Worm (Caenorhabditis elegans) whole organism, L4 larva: Measurements from ENCODE around the gene mdt-28.
A peak's percentile ranks its signal among the peaks of the same experiment; 100 is the strongest.

Experiments used
- D1046.2 ChIP-seq: fragments of 200-800 bp; sonication (Bioruptor generic); IDR thresholded peaks from 2 replicates; pipeline ENCODE4 v1.3.6; 2022; ENCODE audit warnings: missing genetic modification characterization, missing compliant biosample characterization
- F10B5.3 ChIP-seq: sonication (generic microtip); optimal IDR thresholded peaks from 2 replicates; lab custom pipeline; 2016; ENCODE audit warnings: mild to moderate bottlenecking, missing genetic modification characterization, missing compliant biosample characterization
- F26F4.8 ChIP-seq: fragments of 200-800 bp; sonication (Bioruptor generic); conservative IDR thresholded peaks from 2 replicates; pipeline ENCODE4 v1.3.6; 2022; ENCODE audit warnings: missing genetic modification characterization, missing compliant biosample characterization
- R02D3.7 ChIP-seq: fragments of 150-350 bp; sonication (generic microtip); optimal IDR thresholded peaks from 3 replicates; lab custom pipeline; 2014; ENCODE audit warnings: missing biosample characterization, missing genetic modification characterization
- T20F7.1 ChIP-seq: fragments of 200-800 bp; sonication (Bioruptor generic); optimal IDR thresholded peaks from 2 replicates; lab custom pipeline; 2018; ENCODE audit warnings: mild to moderate bottlenecking, missing genetic modification characterization, missing compliant biosample characterization
- Y105C5A.15 ChIP-seq: fragments of 200-800 bp; sonication (Bioruptor generic); IDR thresholded peaks from 2 replicates; pipeline ENCODE4 v1.3.6; 2022; ENCODE audit warnings: missing genetic modification characterization, missing compliant biosample characterization
- Y48G9A.11 ChIP-seq: fragments of 200-800 bp; sonication (Bioruptor generic); IDR thresholded peaks from 2 replicates; pipeline ENCODE4 v1.3.6; 2022; ENCODE audit warnings: missing genetic modification reagents, missing genetic modification characterization, missing compliant biosample characterization
- Y5F2A.4 ChIP-seq: fragments of 200-800 bp; sonication (Bioruptor generic); optimal IDR thresholded peaks from 2 replicates; lab custom pipeline; 2018; ENCODE audit warnings: mild to moderate bottlenecking, missing genetic modification characterization, missing compliant biosample characterization
- Y75B8A.6 ChIP-seq: fragments of 200-800 bp; sonication (Bioruptor generic); IDR thresholded peaks from 2 replicates; pipeline ENCODE4 v1.3.6; 2022; ENCODE audit warnings: missing genetic modification reagents, missing genetic modification characterization, missing compliant biosample characterization
- ZK546.5 ChIP-seq, 2 experiments: sonication (generic microtip); optimal IDR thresholded peaks; 2 replicates each; lab custom pipeline; 2017; ENCODE audit warnings: missing biosample characterization in 2 of 2, missing genetic modification characterization in 2 of 2
- aha-1 ChIP-seq: fragments of 150-350 bp; peaks from one replicate; lab custom pipeline; 2014; ENCODE audit warnings: missing biosample characterization, missing genetic modification characterization
- ceh-20 ChIP-seq: fragments of 200-800 bp; sonication (Bioruptor generic); IDR thresholded peaks from 2 replicates; pipeline ENCODE4 v1.3.6; 2022; ENCODE audit warnings: missing genetic modification reagents, missing genetic modification characterization, missing compliant biosample characterization
- ceh-82 ChIP-seq: sonication (generic microtip); optimal IDR thresholded peaks from 2 replicates; lab custom pipeline; 2017; ENCODE audit warnings: missing biosample characterization, missing genetic modification characterization
- ces-1 ChIP-seq: fragments of 150-350 bp; sonication (generic microtip); optimal IDR thresholded peaks from 4 replicates; lab custom pipeline; 2014; ENCODE audit warnings: missing biosample characterization, missing genetic modification reagents, missing genetic modification characterization
- daf-16 ChIP-seq, 3 experiments: sonication (generic microtip); optimal IDR thresholded peaks; 2 replicates each; lab custom pipeline; 2016 to 2017; ENCODE audit warnings: missing genetic modification characterization in 3 of 3, missing genetic modification reagents in 3 of 3, mild to moderate bottlenecking in 2 of 3, missing compliant biosample characterization in 2 of 3, missing biosample characterization in 1 of 3, moderate library complexity in 1 of 3
- daf-8 ChIP-seq: fragments of 200-800 bp; sonication (Bioruptor generic); IDR thresholded peaks from 2 replicates; pipeline ENCODE4 v1.3.6; 2022; ENCODE audit warnings: missing genetic modification characterization, missing compliant biosample characterization
- dmd-6 ChIP-seq: fragments of 200-800 bp; sonication (Bioruptor generic); IDR thresholded peaks from 2 replicates; pipeline ENCODE4 v1.3.6; 2022; ENCODE audit warnings: missing genetic modification reagents, missing genetic modification characterization, missing compliant biosample characterization
- egl-43 ChIP-seq: fragments of 200-800 bp; sonication (Bioruptor generic); IDR thresholded peaks from 2 replicates; pipeline ENCODE4 v1.3.6; 2022; ENCODE audit warnings: missing genetic modification reagents, missing genetic modification characterization, missing compliant biosample characterization
- gei-8 ChIP-seq: fragments of 200-800 bp; sonication (Bioruptor generic); optimal IDR thresholded peaks from 2 replicates; lab custom pipeline; 2018; ENCODE audit warnings: mild to moderate bottlenecking, missing genetic modification characterization, missing compliant biosample characterization
- hlh-11 ChIP-seq: fragments of 200-800 bp; sonication (Bioruptor generic); optimal IDR thresholded peaks from 2 replicates; lab custom pipeline; 2018; ENCODE audit warnings: mild to moderate bottlenecking, missing genetic modification characterization, missing compliant biosample characterization
- hlh-30 ChIP-seq: sonication (generic microtip); optimal IDR thresholded peaks from 2 replicates; lab custom pipeline; 2017; ENCODE audit warnings: antibody characterized with exemption, mild to moderate bottlenecking, missing genetic modification characterization, missing compliant biosample characterization; ENCODE audit not compliant: insufficient read depth
- jun-1 ChIP-seq: fragments of 150-350 bp; optimal IDR thresholded peaks from 2 replicates; lab custom pipeline; 2014; ENCODE audit warnings: missing biosample characterization, missing genetic modification reagents, missing genetic modification characterization
- lin-1 ChIP-seq: fragments of 200-800 bp; sonication (Bioruptor generic); IDR thresholded peaks from 2 replicates; pipeline ENCODE4 v1.3.6; 2022; ENCODE audit warnings: missing genetic modification reagents, missing genetic modification characterization, missing compliant biosample characterization
- lin-29 ChIP-seq: fragments of 200-800 bp; sonication (Bioruptor generic); IDR thresholded peaks from 2 replicates; pipeline ENCODE4 v1.3.6; 2022; ENCODE audit warnings: missing genetic modification reagents, missing genetic modification characterization, missing compliant biosample characterization
- madf-5 ChIP-seq, 2 experiments: fragments of 200-800 bp; sonication (Bioruptor generic); IDR thresholded peaks; 2 replicates each; pipeline ENCODE4 v1.3.6; 2022; ENCODE audit warnings: missing compliant biosample characterization in 2 of 2, missing genetic modification characterization in 2 of 2
- nhr-10 ChIP-seq: fragments of 150-350 bp; optimal IDR thresholded peaks from 2 replicates; lab custom pipeline; 2014; ENCODE audit warnings: missing biosample characterization, missing genetic modification characterization
- nhr-102 ChIP-seq: sonication (generic microtip); optimal IDR thresholded peaks from 2 replicates; lab custom pipeline; 2016; ENCODE audit warnings: mild to moderate bottlenecking, missing genetic modification characterization, moderate library complexity, missing compliant biosample characterization
- nhr-25 ChIP-seq: sonication (generic microtip); optimal IDR thresholded peaks from 2 replicates; lab custom pipeline; 2017; ENCODE audit warnings: missing genetic modification characterization, mild to moderate bottlenecking, missing compliant biosample characterization, antibody characterized with exemption, moderate library complexity, borderline replicate concordance; ENCODE audit not compliant: insufficient read depth
- nhr-28 ChIP-seq: fragments of 150-350 bp; optimal IDR thresholded peaks from 2 replicates; lab custom pipeline; 2014; ENCODE audit warnings: missing biosample characterization, missing genetic modification characterization
- nhr-41 ChIP-seq: fragments of 200-800 bp; sonication (Bioruptor generic); IDR thresholded peaks from 2 replicates; pipeline ENCODE4 v1.3.6; 2022; ENCODE audit warnings: missing genetic modification reagents, missing genetic modification characterization, missing compliant biosample characterization
- nhr-48 ChIP-seq: sonication (generic microtip); optimal IDR thresholded peaks from 2 replicates; lab custom pipeline; 2016; ENCODE audit warnings: mild to moderate bottlenecking, missing genetic modification characterization, missing compliant biosample characterization
- nhr-6 ChIP-seq: fragments of 150-350 bp; optimal IDR thresholded peaks from 2 replicates; lab custom pipeline; 2014; ENCODE audit warnings: missing biosample characterization, missing genetic modification characterization
- nhr-76 ChIP-seq: fragments of 150-350 bp; optimal IDR thresholded peaks from 2 replicates; lab custom pipeline; 2014; ENCODE audit warnings: missing biosample characterization, missing genetic modification characterization
- rbr-2 ChIP-seq: sonication (generic microtip); optimal IDR thresholded peaks from 2 replicates; lab custom pipeline; 2016; ENCODE audit warnings: missing genotype, missing genetic modification characterization, missing compliant biosample characterization
- saeg-2 ChIP-seq: fragments of 200-800 bp; sonication (Bioruptor generic); IDR thresholded peaks from 2 replicates; pipeline ENCODE4 v1.3.6; 2022; ENCODE audit warnings: missing genetic modification reagents, missing genetic modification characterization, missing compliant biosample characterization
- sdz-12 ChIP-seq: fragments of 200-800 bp; sonication (Bioruptor generic); optimal IDR thresholded peaks from 2 replicates; lab custom pipeline; 2018; ENCODE audit warnings: mild to moderate bottlenecking, missing genetic modification characterization, missing compliant biosample characterization
- set-16 ChIP-seq: fragments of 200-800 bp; sonication (Bioruptor generic); IDR thresholded peaks from 2 replicates; pipeline ENCODE4 v1.3.6; 2022; ENCODE audit warnings: missing genetic modification reagents, missing genetic modification characterization, missing compliant biosample characterization
- spr-3 ChIP-seq: fragments of 200-800 bp; sonication (Bioruptor generic); optimal IDR thresholded peaks from 2 replicates; lab custom pipeline; 2018; ENCODE audit warnings: mild to moderate bottlenecking, missing genetic modification characterization, missing compliant biosample characterization
- tag-97 ChIP-seq: fragments of 200-800 bp; sonication (Bioruptor generic); IDR thresholded peaks from 2 replicates; pipeline ENCODE4 v1.3.6; 2022; ENCODE audit warnings: missing genetic modification characterization, missing compliant biosample characterization
- unc-130 ChIP-seq: sonication (generic microtip); optimal IDR thresholded peaks from 2 replicates; lab custom pipeline; 2016; ENCODE audit warnings: missing genetic modification reagents, missing genetic modification characterization, missing compliant biosample characterization
- unc-39 ChIP-seq: sonication (generic microtip); optimal IDR thresholded peaks from 2 replicates; lab custom pipeline; 2017; ENCODE audit warnings: missing biosample characterization, missing genetic modification characterization
- zag-1 ChIP-seq: fragments of 150-350 bp; optimal IDR thresholded peaks from 2 replicates; lab custom pipeline; 2014; ENCODE audit warnings: missing biosample characterization, missing genetic modification characterization
- zfp-3 ChIP-seq: fragments of 200-800 bp; sonication (Bioruptor generic); conservative IDR thresholded peaks from 2 replicates; pipeline ENCODE4 v1.3.6; 2022; ENCODE audit warnings: missing genetic modification reagents, missing genetic modification characterization, missing compliant biosample characterization
- zip-11 ChIP-seq: fragments of 200-800 bp; sonication (Bioruptor generic); IDR thresholded peaks from 2 replicates; pipeline ENCODE4 v1.3.6; 2022; ENCODE audit warnings: missing genetic modification characterization, missing compliant biosample characterization

mdt-28 gene

DNA sequence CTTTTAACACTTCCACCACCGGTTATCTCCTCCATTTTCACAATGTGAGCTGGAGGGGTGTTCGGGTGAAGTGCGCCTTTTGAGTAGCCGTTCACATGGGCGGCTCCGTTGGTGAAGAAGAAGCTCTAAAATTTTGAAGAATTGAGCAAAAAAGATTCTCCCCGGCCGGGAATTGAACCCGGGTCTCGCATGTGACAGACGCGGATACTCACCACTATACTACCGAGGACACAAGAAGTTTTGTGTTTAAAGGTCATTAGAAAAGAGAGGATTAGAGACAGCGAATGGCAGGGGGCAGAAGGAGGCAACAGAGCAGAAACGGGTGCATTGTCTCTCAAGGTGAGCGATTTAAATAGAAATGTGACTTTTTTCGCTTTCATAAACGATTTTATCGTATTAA lies 23.6 kb downstream of the mdt-28 start (continued):
- TF ChIP-seq hlh-30: peak; percentile 90
- TF ChIP-seq gei-8 (GFP tag; lab: Kevin White, UChicago): no peak
- TF ChIP-seq nhr-76 (tag; lab: Kevin White, UChicago): no peak
- peak; percentile 53 for TF ChIP-seq spr-3 (GFP tag; lab: Kevin White, UChicago)
- peak; percentile 40; the same call in 1 of the 2 replicates for TF ChIP-seq dmd-6 (GFP tag; lab: Robert Waterston, UW)
- no peak for TF ChIP-seq zfp-3 (GFP tag; lab: Robert Waterston, UW)
- TF ChIP-seq daf-16 (GFP tag; optimal IDR thresholded peaks at IDR 0.05; lab: Kevin White, UChicago): peak in 1 of 2 experiments; percentile 28
- TF ChIP-seq daf-16 (tag; optimal IDR thresholded peaks at IDR 0.05; lab: Kevin White, UChicago): peak; percentile 32
- TF ChIP-seq hlh-11 (tag; lab: Kevin White, UChicago): peak; percentile 43
- TF ChIP-seq T20F7.1 (GFP tag; lab: Kevin White, UChicago): no peak
- peak; percentile 60; the same call in 1 of the 2 replicates for TF ChIP-seq lin-29 (GFP tag; lab: Robert Waterston, UW)
- TF ChIP-seq unc-130 (GFP tag; lab: Kevin White, UChicago): peak; percentile 52
- no peak for TF ChIP-seq ZK546.5 (tag; optimal IDR thresholded peaks at IDR 0.05; lab: Kevin White, UChicago)
- peak; percentile 25 for TF ChIP-seq nhr-48 (tag; lab: Kevin White, UChicago)
- TF ChIP-seq lin-1 (GFP tag; lab: Robert Waterston, UW): no peak
- TF ChIP-seq F10B5.3: no peak
- peak; percentile 47; the same call in 1 of the 2 replicates for TF ChIP-seq Y48G9A.11 (GFP tag; lab: Robert Waterston, UW)
- 0 out of 2 replicates have a peak, but pooled peaks have one; percentile 40 for TF ChIP-seq daf-8 (GFP tag; lab: Robert Waterston, UW)
- TF ChIP-seq ceh-20 (GFP tag; lab: Robert Waterston, UW): no peak
- TF ChIP-seq Y105C5A.15 (GFP tag; lab: Robert Waterston, UW): peak; percentile 63; the same call in 1 of the 2 replicates
- TF ChIP-seq nhr-41 (GFP tag; lab: Robert Waterston, UW): peak; percentile 71; the same call in 1 of the 2 replicates
- TF ChIP-seq D1046.2: peak; percentile 84
- no peak for TF ChIP-seq jun-1 (tag; lab: Kevin White, UChicago)
- TF ChIP-seq ceh-82: no peak
- peak; percentile 9 for TF ChIP-seq nhr-28
- TF ChIP-seq zip-11: peak; percentile 41; the same call in 1 of the 2 replicates
- peak; percentile 73 for TF ChIP-seq sdz-12 (GFP tag; lab: Kevin White, UChicago)
- peak; percentile 47 for TF ChIP-seq Y5F2A.4 (GFP tag; lab: Kevin White, UChicago)
- peak; percentile 25 for TF ChIP-seq nhr-6
- TF ChIP-seq R02D3.7: no peak
- no peak for TF ChIP-seq nhr-10
- TF ChIP-seq saeg-2 (GFP tag; lab: Robert Waterston, UW): no peak
- TF ChIP-seq Y75B8A.6: 0 out of 2 replicates have a peak, but pooled peaks have one; percentile 60
- TF ChIP-seq F26F4.8: peak; percentile 87
- peak; percentile 51 to 73; a peak in 1 of 4 replicates for TF ChIP-seq madf-5 (GFP tag; IDR thresholded peaks at IDR 0.05; lab: Robert Waterston, UW)
- TF ChIP-seq nhr-102 (tag; lab: Kevin White, UChicago): peak; percentile 54
- no peak for TF ChIP-seq tag-97 (GFP tag; lab: Robert Waterston, UW)
- no peak for TF ChIP-seq nhr-25
- TF ChIP-seq ces-1 (GFP tag; lab: Kevin White, UChicago): no peak
- TF ChIP-seq aha-1: peak; percentile 98
- TF ChIP-seq rbr-2: peak; percentile 45

DNA sequence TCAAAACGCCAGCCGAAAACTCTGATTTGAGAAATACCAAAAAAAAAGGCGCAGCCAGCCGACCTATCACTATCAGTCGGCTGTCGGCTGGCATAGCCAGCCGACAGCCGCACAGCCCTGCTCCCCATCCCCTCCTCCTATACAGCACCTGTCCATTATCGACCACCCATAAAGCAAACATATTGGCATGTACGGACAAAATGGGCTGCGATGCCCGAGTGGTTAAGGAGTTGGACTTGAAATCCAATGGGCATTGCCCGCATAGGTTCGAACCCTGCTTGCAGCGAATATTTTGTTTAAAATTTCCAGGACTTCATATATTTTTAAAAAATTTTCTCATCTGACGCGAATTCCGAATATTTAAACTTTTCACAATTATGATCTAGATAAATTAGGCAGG lies 24.8 kb downstream of the mdt-28 start:
- TF ChIP-seq F26F4.8: no peak
- TF ChIP-seq zag-1 (tag; lab: Kevin White, UChicago): no peak
- TF ChIP-seq unc-39 (tag; lab: Kevin White, UChicago): no peak
- TF ChIP-seq egl-43 (GFP tag; lab: Robert Waterston, UW): 0 out of 2 replicates have a peak, but pooled peaks have one; percentile 14
- 0 out of 2 replicates have a peak, but pooled peaks have one; percentile 10 for TF ChIP-seq set-16 (GFP tag; lab: Robert Waterston, UW)
